Worm (Caenorhabditis elegans) whole organism, L1 larva: ENCODE data around the gene lin-15B.

ENCODE experiments used
- C04F5.9 ChIP-seq: sonication (generic microtip); optimal IDR thresholded peaks from 2 replicates; lab custom pipeline; 2016; ENCODE audit warnings: missing genetic modification characterization, missing compliant biosample characterization
- F16B12.6 ChIP-seq: fragments of 150-350 bp; optimal IDR thresholded peaks from 2 replicates; lab custom pipeline; 2014; ENCODE audit warnings: missing biosample characterization, missing genetic modification characterization
- Y116A8C.19 ChIP-seq: sonication (generic microtip); optimal IDR thresholded peaks from 2 replicates; lab custom pipeline; 2016; ENCODE audit warnings: missing compliant biosample characterization, missing genetic modification characterization, borderline replicate concordance
- alr-1 ChIP-seq: fragments of 200-800 bp; sonication (Bioruptor generic); optimal IDR thresholded peaks from 2 replicates; lab custom pipeline; 2018; ENCODE audit warnings: borderline replicate concordance, mild to moderate bottlenecking, missing genetic modification characterization, missing compliant biosample characterization
- aly-2 ChIP-seq: fragments of 150-350 bp; optimal IDR thresholded peaks from 2 replicates; lab custom pipeline; 2014; ENCODE audit warnings: missing biosample characterization, missing genetic modification characterization
- ceh-8 ChIP-seq: fragments of 200-800 bp; sonication (Bioruptor generic); optimal IDR thresholded peaks from 2 replicates; lab custom pipeline; 2018; ENCODE audit warnings: mild to moderate bottlenecking, missing genetic modification characterization, moderate library complexity, missing compliant biosample characterization
- ceh-88 ChIP-seq: fragments of 200-800 bp; sonication (Bioruptor generic); IDR thresholded peaks from 2 replicates; pipeline ENCODE4 v1.3.6; 2022; ENCODE audit warnings: missing genetic modification characterization, missing compliant biosample characterization
- ces-1 ChIP-seq: fragments of 150-350 bp; optimal IDR thresholded peaks from 2 replicates; lab custom pipeline; 2014; ENCODE audit warnings: missing biosample characterization, missing genetic modification reagents, missing genetic modification characterization
- elt-3 ChIP-seq, 6 experiments: fragments of 150-350 bp in 1 of 6; sonication (generic microtip); optimal IDR thresholded peaks; 2 replicates each; lab custom pipeline; 2017 to 2018; ENCODE audit warnings: missing biosample characterization in 6 of 6, missing genetic modification characterization in 6 of 6, inconsistent platforms in 1 of 6
- ets-5 ChIP-seq: fragments of 200-800 bp; sonication (Bioruptor generic); IDR thresholded peaks from 2 replicates; pipeline ENCODE4 v1.3.6; 2022; ENCODE audit warnings: missing genetic modification characterization, missing compliant biosample characterization
- fkh-10 ChIP-seq: sonication (generic microtip); optimal IDR thresholded peaks from 2 replicates; lab custom pipeline; 2017; ENCODE audit warnings: missing biosample characterization, missing genetic modification reagents, missing genetic modification characterization
- fos-1 ChIP-seq: fragments of 150-350 bp; optimal IDR thresholded peaks from 2 replicates; lab custom pipeline; 2014; ENCODE audit warnings: missing biosample characterization, missing genetic modification characterization
- grh-1 ChIP-seq: fragments of 200-800 bp; sonication (Bioruptor generic); IDR thresholded peaks from 2 replicates; pipeline ENCODE4 v1.3.6; 2022; ENCODE audit warnings: missing genetic modification reagents, missing genetic modification characterization, missing compliant biosample characterization
- hlh-17 ChIP-seq: fragments of 200-800 bp; sonication (Bioruptor generic); optimal IDR thresholded peaks from 2 replicates; lab custom pipeline; 2018; ENCODE audit warnings: missing genetic modification characterization, mild to moderate bottlenecking, missing compliant biosample characterization, moderate library complexity, borderline replicate concordance
- hlh-4 ChIP-seq: sonication (generic microtip); optimal IDR thresholded peaks from 2 replicates; lab custom pipeline; 2016; ENCODE audit warnings: mild to moderate bottlenecking, missing genetic modification characterization, missing compliant biosample characterization
- hpl-2 ChIP-seq: fragments of 150-350 bp; optimal IDR thresholded peaks from 2 replicates; lab custom pipeline; 2014; ENCODE audit warnings: missing biosample characterization, missing genetic modification reagents, missing genetic modification characterization
- isw-1 ChIP-seq: fragments of 200-800 bp; sonication (Bioruptor generic); IDR thresholded peaks from 2 replicates; pipeline ENCODE4 v1.3.6; 2022; ENCODE audit warnings: missing genetic modification characterization, missing compliant biosample characterization
- lin-14 ChIP-seq: fragments of 200-800 bp; sonication (Bioruptor generic); optimal IDR thresholded peaks from 2 replicates; lab custom pipeline; 2018; ENCODE audit warnings: mild to moderate bottlenecking, missing genetic modification characterization, moderate library complexity, missing compliant biosample characterization
- lin-35 ChIP-seq, 2 experiments: fragments of 150-350 bp; optimal IDR thresholded peaks; 2 replicates each; lab custom pipeline; 2014; ENCODE audit warnings: missing biosample characterization in 2 of 2, missing genetic modification characterization in 2 of 2, missing genetic modification reagents in 2 of 2
- mab-9 ChIP-seq: fragments of 200-800 bp; sonication (Bioruptor generic); IDR thresholded peaks from 2 replicates; pipeline ENCODE4 v1.3.6; 2022; ENCODE audit warnings: missing genetic modification reagents, missing genetic modification characterization, missing compliant biosample characterization
- mep-1 ChIP-seq: fragments of 150-350 bp; optimal IDR thresholded peaks from 2 replicates; lab custom pipeline; 2014; ENCODE audit warnings: missing biosample characterization, missing genetic modification characterization
- nhr-11 ChIP-seq: fragments of 150-350 bp; optimal IDR thresholded peaks from 2 replicates; lab custom pipeline; 2014; ENCODE audit warnings: missing biosample characterization, missing genetic modification characterization
- nhr-19 ChIP-seq: fragments of 200-800 bp; sonication (Bioruptor generic); conservative IDR thresholded peaks from 2 replicates; pipeline ENCODE4 v1.3.6; 2022; ENCODE audit warnings: missing genetic modification characterization, missing compliant biosample characterization
- nhr-47 ChIP-seq: sonication (generic microtip); optimal IDR thresholded peaks from 2 replicates; lab custom pipeline; 2016; ENCODE audit warnings: mild to moderate bottlenecking, missing genetic modification characterization, moderate library complexity, missing compliant biosample characterization
- pag-3 ChIP-seq: sonication (generic microtip); optimal IDR thresholded peaks from 2 replicates; lab custom pipeline; 2017; ENCODE audit warnings: missing genetic modification characterization, mild to moderate bottlenecking, missing compliant biosample characterization, antibody characterized with exemption, borderline replicate concordance; ENCODE audit not compliant: insufficient read depth
- pax-3 ChIP-seq: fragments of 200-800 bp; sonication (Bioruptor generic); optimal IDR thresholded peaks from 2 replicates; lab custom pipeline; 2018; ENCODE audit warnings: mild to moderate bottlenecking, missing genetic modification characterization, moderate library complexity, missing compliant biosample characterization
- pqm-1 ChIP-seq: sonication (generic microtip); optimal IDR thresholded peaks from 3 replicates; lab custom pipeline; 2017; ENCODE audit warnings: missing biosample characterization, missing genetic modification characterization
- rnt-1 ChIP-seq: sonication (generic microtip); optimal IDR thresholded peaks from 2 replicates; lab custom pipeline; 2016; ENCODE audit warnings: mild to moderate bottlenecking, missing genetic modification characterization, moderate library complexity, missing compliant biosample characterization
- unc-30 ChIP-seq: sonication (generic microtip); optimal IDR thresholded peaks from 2 replicates; lab custom pipeline; 2017; ENCODE audit warnings: missing biosample characterization, missing genetic modification characterization
- unc-62 ChIP-seq: fragments of 150-350 bp; optimal IDR thresholded peaks from 2 replicates; lab custom pipeline; 2014; ENCODE audit warnings: missing biosample characterization, missing genetic modification reagents, missing genetic modification characterization
- zag-1 ChIP-seq: fragments of 150-350 bp; optimal IDR thresholded peaks from 2 replicates; lab custom pipeline; 2014; ENCODE audit warnings: missing biosample characterization, missing genetic modification characterization
- zip-4 ChIP-seq: fragments of 200-800 bp; sonication (Bioruptor generic); optimal IDR thresholded peaks from 2 replicates; lab custom pipeline; 2018; ENCODE audit warnings: mild to moderate bottlenecking, missing genetic modification characterization, moderate library complexity, missing compliant biosample characterization
- ztf-11 ChIP-seq, 2 experiments: sonication (generic microtip); optimal IDR thresholded peaks; 2 replicates each; lab custom pipeline; 2016 to 2017; ENCODE audit warnings: missing genetic modification characterization in 2 of 2, missing biosample characterization in 1 of 2, missing compliant biosample characterization in 1 of 2

Gene lin-15B

ce11 chrX:15779503-15779902 lies 53.6 kb downstream of the lin-15B start (continued):
- no peak for TF ChIP-seq ceh-88
- no peak for TF ChIP-seq F16B12.6 (tag; lab: Kevin White, UChicago)
- TF ChIP-seq ces-1 (GFP tag; lab: Kevin White, UChicago), result no peak
- no peak for TF ChIP-seq C04F5.9 (tag; lab: Kevin White, UChicago)
- peak; percentile 78 for TF ChIP-seq lin-14
- no peak for TF ChIP-seq nhr-47 (tag; lab: Kevin White, UChicago)
- TF ChIP-seq zag-1, result no peak
- TF ChIP-seq lin-35 (GFP tag; optimal IDR thresholded peaks at IDR 0.05; lab: Kevin White, UChicago), result peak in 1 of 2 experiments; percentile 61
- peak; percentile 45 for TF ChIP-seq rnt-1 (tag; lab: Kevin White, UChicago)
- TF ChIP-seq mab-9 (GFP tag; lab: Robert Waterston, UW), result no peak
- TF ChIP-seq ceh-8 (GFP tag; lab: Kevin White, UChicago), result no peak
- TF ChIP-seq hlh-17, result no peak
- no peak for TF ChIP-seq zip-4 (GFP tag; lab: Kevin White, UChicago)
- TF ChIP-seq nhr-19 (GFP tag; lab: Robert Waterston, UW), result peak; percentile 7; the same call in 1 of the 2 replicates
- no peak for TF ChIP-seq fos-1
- TF ChIP-seq ets-5, result no peak
- TF ChIP-seq aly-2 (tag; lab: Kevin White, UChicago), result no peak
- no peak for TF ChIP-seq pax-3 (tag; lab: Kevin White, UChicago)
- no peak for TF ChIP-seq ztf-11 (tag; optimal IDR thresholded peaks at IDR 0.05; lab: Kevin White, UChicago)
- TF ChIP-seq Y116A8C.19 (tag; lab: Kevin White, UChicago), result no peak
- TF ChIP-seq elt-3 (tag; optimal IDR thresholded peaks at IDR 0.05; lab: Kevin White, UChicago), result no peak
- no peak for TF ChIP-seq alr-1
- no peak for TF ChIP-seq unc-30
- TF ChIP-seq unc-62, result no peak
- no peak for TF ChIP-seq nhr-11 (tag; lab: Kevin White, UChicago)
- no peak for TF ChIP-seq hlh-4
- TF ChIP-seq mep-1 (tag; lab: Kevin White, UChicago), result peak; percentile 3
- TF ChIP-seq isw-1 (GFP tag; lab: Robert Waterston, UW), result no peak
- no peak for TF ChIP-seq pag-3 (tag; lab: Kevin White, UChicago)
- TF ChIP-seq pqm-1, result no peak
- no peak for TF ChIP-seq fkh-10 (GFP tag; lab: Kevin White, UChicago)
- TF ChIP-seq grh-1 (GFP tag; lab: Robert Waterston, UW), result no peak
- TF ChIP-seq hpl-2 (GFP tag; lab: Kevin White, UChicago), result peak; percentile 12
